Worm (Caenorhabditis elegans) whole organism, L4 larva: Measurements from ENCODE around the gene T10H10.2.

Source experiments
- D1046.2 ChIP-seq: fragments of 200-800 bp; sonication (Bioruptor generic); IDR thresholded peaks from 2 replicates; pipeline ENCODE4 v1.3.6; 2022; ENCODE audit warnings: missing genetic modification characterization, missing compliant biosample characterization
- F26F4.8 ChIP-seq: fragments of 200-800 bp; sonication (Bioruptor generic); conservative IDR thresholded peaks from 2 replicates; pipeline ENCODE4 v1.3.6; 2022; ENCODE audit warnings: missing genetic modification characterization, missing compliant biosample characterization
- R02D3.7 ChIP-seq: fragments of 150-350 bp; sonication (generic microtip); optimal IDR thresholded peaks from 3 replicates; lab custom pipeline; 2014; ENCODE audit warnings: missing biosample characterization, missing genetic modification characterization
- Y105C5A.15 ChIP-seq: fragments of 200-800 bp; sonication (Bioruptor generic); IDR thresholded peaks from 2 replicates; pipeline ENCODE4 v1.3.6; 2022; ENCODE audit warnings: missing genetic modification characterization, missing compliant biosample characterization
- Y48G9A.11 ChIP-seq: fragments of 200-800 bp; sonication (Bioruptor generic); IDR thresholded peaks from 2 replicates; pipeline ENCODE4 v1.3.6; 2022; ENCODE audit warnings: missing genetic modification reagents, missing genetic modification characterization, missing compliant biosample characterization
- ZK337.2 ChIP-seq: fragments of 200-800 bp; sonication (Bioruptor generic); IDR thresholded peaks from 2 replicates; pipeline ENCODE4 v1.3.6; 2022; ENCODE audit warnings: missing genetic modification reagents, missing genetic modification characterization, missing compliant biosample characterization
- aha-1 ChIP-seq: fragments of 150-350 bp; peaks from one replicate; lab custom pipeline; 2014; ENCODE audit warnings: missing biosample characterization, missing genetic modification characterization
- aly-2 ChIP-seq: sonication (generic microtip); optimal IDR thresholded peaks from 2 replicates; lab custom pipeline; 2018; ENCODE audit warnings: missing biosample characterization, missing genetic modification characterization
- ama-1 ChIP-seq: fragments of 150-350 bp; optimal IDR thresholded peaks from 2 replicates; lab custom pipeline; 2014; ENCODE audit warnings: inconsistent platforms, mixed read lengths
- ceh-20 ChIP-seq: fragments of 200-800 bp; sonication (Bioruptor generic); IDR thresholded peaks from 2 replicates; pipeline ENCODE4 v1.3.6; 2022; ENCODE audit warnings: missing genetic modification reagents, missing genetic modification characterization, missing compliant biosample characterization
- ceh-32 ChIP-seq: sonication (generic microtip); optimal IDR thresholded peaks from 2 replicates; lab custom pipeline; 2016; ENCODE audit warnings: mild to moderate bottlenecking, missing genetic modification characterization, missing compliant biosample characterization; ENCODE audit not compliant: poor library complexity
- ces-1 ChIP-seq: fragments of 150-350 bp; sonication (generic microtip); optimal IDR thresholded peaks from 4 replicates; lab custom pipeline; 2014; ENCODE audit warnings: missing biosample characterization, missing genetic modification reagents, missing genetic modification characterization
- ctbp-1 ChIP-seq: fragments of 200-800 bp; sonication (Bioruptor generic); IDR thresholded peaks from 2 replicates; pipeline ENCODE4 v1.3.6; 2022; ENCODE audit warnings: missing genetic modification reagents, missing genetic modification characterization, missing compliant biosample characterization
- dmd-9 ChIP-seq: fragments of 200-800 bp; sonication (Bioruptor generic); IDR thresholded peaks from 2 replicates; pipeline ENCODE4 v1.3.6; 2022; ENCODE audit warnings: missing genetic modification reagents, missing genetic modification characterization, missing compliant biosample characterization
- egl-27 ChIP-seq: sonication (generic microtip); optimal IDR thresholded peaks from 3 replicates; lab custom pipeline; 2017; ENCODE audit warnings: missing biosample characterization, missing genetic modification reagents, missing genetic modification characterization
- fkh-10 ChIP-seq: fragments of 150-350 bp; optimal IDR thresholded peaks from 2 replicates; lab custom pipeline; 2014; ENCODE audit warnings: missing biosample characterization, missing genetic modification reagents, missing genetic modification characterization
- fos-1 ChIP-seq: fragments of 150-350 bp; optimal IDR thresholded peaks from 2 replicates; lab custom pipeline; 2014; ENCODE audit warnings: missing biosample characterization, missing genetic modification characterization
- hif-1 ChIP-seq, 2 experiments: sonication (generic microtip); optimal IDR thresholded peaks; 2 replicates each; lab custom pipeline; 2016 to 2017; ENCODE audit warnings: missing compliant biosample characterization in 2 of 2, missing genetic modification characterization in 2 of 2, missing genetic modification reagents in 2 of 2, missing genotype in 2 of 2, mild to moderate bottlenecking in 1 of 2
- hlh-11 ChIP-seq: fragments of 200-800 bp; sonication (Bioruptor generic); optimal IDR thresholded peaks from 2 replicates; lab custom pipeline; 2018; ENCODE audit warnings: mild to moderate bottlenecking, missing genetic modification characterization, missing compliant biosample characterization
- hlh-30 ChIP-seq: sonication (generic microtip); optimal IDR thresholded peaks from 2 replicates; lab custom pipeline; 2017; ENCODE audit warnings: antibody characterized with exemption, mild to moderate bottlenecking, missing genetic modification characterization, missing compliant biosample characterization; ENCODE audit not compliant: insufficient read depth
- lin-1 ChIP-seq: fragments of 200-800 bp; sonication (Bioruptor generic); IDR thresholded peaks from 2 replicates; pipeline ENCODE4 v1.3.6; 2022; ENCODE audit warnings: missing genetic modification reagents, missing genetic modification characterization, missing compliant biosample characterization
- lin-15B ChIP-seq: fragments of 150-350 bp; sonication (generic microtip); optimal IDR thresholded peaks from 3 replicates; lab custom pipeline; 2014; ENCODE audit warnings: missing biosample characterization, missing genetic modification characterization
- lin-29 ChIP-seq: fragments of 200-800 bp; sonication (Bioruptor generic); IDR thresholded peaks from 2 replicates; pipeline ENCODE4 v1.3.6; 2022; ENCODE audit warnings: missing genetic modification reagents, missing genetic modification characterization, missing compliant biosample characterization
- lsy-2 ChIP-seq, 2 experiments: fragments of 150-350 bp in 1 of 2; sonication (generic microtip) in 1 of 2; optimal IDR thresholded peaks; 2 replicates each; lab custom pipeline; 2014 to 2017; ENCODE audit warnings: missing biosample characterization in 2 of 2, missing genetic modification characterization in 2 of 2
- mep-1 ChIP-seq: fragments of 150-350 bp; sonication (generic microtip); optimal IDR thresholded peaks from 3 replicates; lab custom pipeline; 2014; ENCODE audit warnings: missing biosample characterization, missing genetic modification characterization
- mes-2 ChIP-seq: sonication (generic microtip); optimal IDR thresholded peaks from 2 replicates; lab custom pipeline; 2016; ENCODE audit warnings: missing genotype, mild to moderate bottlenecking, missing genetic modification characterization, missing compliant biosample characterization; ENCODE audit not compliant: poor library complexity, severe bottlenecking
- mxl-3 ChIP-seq: fragments of 200-800 bp; sonication (Bioruptor generic); optimal IDR thresholded peaks from 2 replicates; lab custom pipeline; 2018; ENCODE audit warnings: mild to moderate bottlenecking, missing genetic modification characterization, missing compliant biosample characterization
- nhr-102 ChIP-seq: sonication (generic microtip); optimal IDR thresholded peaks from 2 replicates; lab custom pipeline; 2016; ENCODE audit warnings: mild to moderate bottlenecking, missing genetic modification characterization, moderate library complexity, missing compliant biosample characterization
- nhr-28 ChIP-seq: fragments of 150-350 bp; optimal IDR thresholded peaks from 2 replicates; lab custom pipeline; 2014; ENCODE audit warnings: missing biosample characterization, missing genetic modification characterization
- nhr-42 ChIP-seq: fragments of 200-800 bp; sonication (Bioruptor generic); IDR thresholded peaks from 2 replicates; pipeline ENCODE4 v1.3.6; 2022; ENCODE audit warnings: missing genetic modification characterization, missing compliant biosample characterization
- nhr-77 ChIP-seq: fragments of 150-350 bp; optimal IDR thresholded peaks from 2 replicates; lab custom pipeline; 2014; ENCODE audit warnings: missing biosample characterization, missing genetic modification characterization
- pha-4 ChIP-seq, 2 experiments: fragments of 150-350 bp in 1 of 2; fragments of 200-800 bp in 1 of 2; sonication (Bioruptor generic) in 1 of 2; IDR thresholded peaks in 1 of 2; optimal IDR thresholded peaks in 1 of 2; 2 replicates each; pipeline versions ENCODE4 v1.3.6 to Lab custom; 2014 to 2022; ENCODE audit warnings: missing genetic modification characterization in 2 of 2, missing genetic modification reagents in 2 of 2, missing biosample characterization in 1 of 2, missing compliant biosample characterization in 1 of 2
- php-3 ChIP-seq: fragments of 200-800 bp; sonication (Bioruptor generic); IDR thresholded peaks from 2 replicates; pipeline ENCODE4 v1.3.6; 2022; ENCODE audit warnings: missing genetic modification reagents, missing genetic modification characterization, missing compliant biosample characterization
- pqm-1 ChIP-seq: sonication (generic microtip); optimal IDR thresholded peaks from 2 replicates; lab custom pipeline; 2017; ENCODE audit warnings: missing biosample characterization, missing genetic modification characterization
- rbr-2 ChIP-seq: sonication (generic microtip); optimal IDR thresholded peaks from 2 replicates; lab custom pipeline; 2016; ENCODE audit warnings: missing genotype, missing genetic modification characterization, missing compliant biosample characterization
- sdz-12 ChIP-seq: fragments of 200-800 bp; sonication (Bioruptor generic); optimal IDR thresholded peaks from 2 replicates; lab custom pipeline; 2018; ENCODE audit warnings: mild to moderate bottlenecking, missing genetic modification characterization, missing compliant biosample characterization
- set-16 ChIP-seq: fragments of 200-800 bp; sonication (Bioruptor generic); IDR thresholded peaks from 2 replicates; pipeline ENCODE4 v1.3.6; 2022; ENCODE audit warnings: missing genetic modification reagents, missing genetic modification characterization, missing compliant biosample characterization
- spr-3 ChIP-seq: fragments of 200-800 bp; sonication (Bioruptor generic); optimal IDR thresholded peaks from 2 replicates; lab custom pipeline; 2018; ENCODE audit warnings: mild to moderate bottlenecking, missing genetic modification characterization, missing compliant biosample characterization
- unc-62 ChIP-seq, 3 experiments: fragments of 150-350 bp in 1 of 3; sonication (generic microtip); optimal IDR thresholded peaks in 2 of 3; peaks in 1 of 3; 1 replicate in 1 of 3; 2 replicates in 2 of 3; lab custom pipeline; 2014 to 2017; ENCODE audit warnings: missing biosample characterization in 3 of 3, missing genetic modification characterization in 3 of 3, missing genetic modification reagents in 3 of 3, missing genotype in 1 of 3
- zfp-2 ChIP-seq: sonication (generic microtip); optimal IDR thresholded peaks from 2 replicates; lab custom pipeline; 2016; ENCODE audit warnings: mild to moderate bottlenecking, missing genetic modification characterization, missing compliant biosample characterization
- ztf-11 ChIP-seq: fragments of 150-350 bp; optimal IDR thresholded peaks from 2 replicates; lab custom pipeline; 2014; ENCODE audit warnings: missing biosample characterization, missing genetic modification characterization

T10H10.2 gene

DNA sequence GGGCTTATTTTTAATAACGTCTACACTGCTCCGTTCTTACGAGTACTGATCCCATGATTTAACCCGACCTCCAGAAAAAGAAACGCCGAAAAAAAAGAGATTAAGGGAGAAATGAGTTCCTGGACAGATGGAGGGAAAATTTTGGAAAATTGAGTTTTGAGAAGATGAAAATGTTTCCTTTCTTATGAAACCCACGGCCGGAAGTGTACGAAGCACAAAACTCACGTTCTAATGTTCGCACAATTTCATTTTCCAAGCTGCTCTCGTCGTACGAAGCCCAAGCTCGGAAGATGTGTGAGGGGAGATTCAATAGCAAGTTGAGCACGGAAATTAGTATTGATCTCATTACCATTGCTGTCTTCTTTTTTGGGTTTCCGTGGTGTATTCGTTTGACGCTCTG is 23.1 kb upstream of the T10H10.2 start:
- TF ChIP-seq ces-1 (GFP tag; lab: Kevin White, UChicago) (peak; percentile 84), ceh-32 (tag; lab: Kevin White, UChicago) (no peak), F26F4.8 (no peak), zfp-2 (no peak), aly-2 (tag; lab: Kevin White, UChicago) (no peak), nhr-77 (tag; lab: Kevin White, UChicago) (no peak), lin-1 (GFP tag; lab: Robert Waterston, UW) (no peak), fkh-10 (GFP tag; lab: Kevin White, UChicago) (peak; percentile 29), nhr-102 (no peak), mes-2 (tag; lab: Kevin White, UChicago) (no peak)

DNA sequence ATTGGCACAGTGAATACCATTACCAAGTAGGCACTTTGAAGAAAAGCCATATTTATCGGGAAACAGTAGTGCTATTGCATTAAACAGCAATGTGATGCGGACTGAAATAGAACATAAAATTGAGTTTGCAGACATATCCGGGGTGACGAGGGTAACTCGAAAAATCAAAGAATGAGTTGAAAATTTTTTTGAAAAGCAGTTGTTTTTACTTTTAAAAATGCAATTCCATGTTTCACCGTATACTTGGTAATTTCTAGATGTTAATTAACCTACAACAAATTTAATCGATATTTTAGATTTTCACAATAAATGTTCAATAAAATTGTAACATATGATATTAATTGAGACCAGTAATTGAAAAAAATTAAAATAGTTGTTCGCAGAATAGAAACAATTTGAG is 20.3 kb upstream of the T10H10.2 start, which contains the start of gene AH9.4:
TSS of gene AH9.4 (minus strand) at position 101 of the 400 bp plus-strand sequence.
- TF ChIP-seq aha-1 (no peak), rbr-2 (tag; lab: Kevin White, UChicago) (no peak), R02D3.7 (tag; lab: Kevin White, UChicago) (no peak), aly-2 (tag; lab: Kevin White, UChicago) (no peak), egl-27 (tag; lab: Kevin White, UChicago) (no peak), mxl-3 (no peak), Y105C5A.15 (GFP tag; lab: Robert Waterston, UW) (no peak), unc-62 (GFP tag; optimal IDR thresholded peaks at IDR 0.05 in 1 of 2; lab: Kevin White, UChicago) (no peak), unc-62 (tag; optimal IDR thresholded peaks at IDR 0.05; lab: Kevin White, UChicago) (no peak), D1046.2 (GFP tag; lab: Robert Waterston, UW) (no peak), mes-2 (tag; lab: Kevin White, UChicago) (no peak), Y48G9A.11 (GFP tag; lab: Robert Waterston, UW) (no peak), nhr-42 (no peak), pha-4 (GFP tag; IDR thresholded peaks at IDR 0.05; lab: Robert Waterston, UW) (no peak), pha-4 (tag; optimal IDR thresholded peaks at IDR 0.05; lab: Kevin White, UChicago) (no peak), fos-1 (tag; lab: Kevin White, UChicago) (no peak), ctbp-1 (GFP tag; lab: Robert Waterston, UW) (no peak), zfp-2 (no peak), ceh-20 (GFP tag; lab: Robert Waterston, UW) (no peak)

DNA sequence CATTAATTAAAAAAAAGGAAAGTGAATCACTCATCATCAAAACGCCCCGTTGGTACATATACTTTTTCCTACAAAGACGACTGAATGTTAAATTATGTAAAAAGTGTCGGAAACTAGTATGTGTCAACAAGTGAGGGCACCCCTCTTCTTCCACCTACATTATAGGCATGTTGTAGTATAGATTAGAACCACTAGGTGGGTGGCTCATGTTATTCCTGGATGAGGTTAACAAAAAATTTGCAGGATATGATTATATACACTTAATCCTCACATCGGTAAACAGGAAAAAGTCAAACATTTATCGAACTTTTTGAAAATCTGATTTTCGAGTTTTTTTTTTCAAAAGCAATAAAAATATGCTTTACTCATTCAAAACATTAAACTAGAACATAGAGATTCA is 18.6 kb upstream of the T10H10.2 start:
- TF ChIP-seq ztf-11 (no peak), unc-62 (GFP tag; optimal IDR thresholded peaks at IDR 0.05 in 1 of 2; lab: Kevin White, UChicago) (peak in 1 of 2 experiments; percentile 58), unc-62 (tag; optimal IDR thresholded peaks at IDR 0.05; lab: Kevin White, UChicago) (no peak), aha-1 (peak; percentile 89)

DNA sequence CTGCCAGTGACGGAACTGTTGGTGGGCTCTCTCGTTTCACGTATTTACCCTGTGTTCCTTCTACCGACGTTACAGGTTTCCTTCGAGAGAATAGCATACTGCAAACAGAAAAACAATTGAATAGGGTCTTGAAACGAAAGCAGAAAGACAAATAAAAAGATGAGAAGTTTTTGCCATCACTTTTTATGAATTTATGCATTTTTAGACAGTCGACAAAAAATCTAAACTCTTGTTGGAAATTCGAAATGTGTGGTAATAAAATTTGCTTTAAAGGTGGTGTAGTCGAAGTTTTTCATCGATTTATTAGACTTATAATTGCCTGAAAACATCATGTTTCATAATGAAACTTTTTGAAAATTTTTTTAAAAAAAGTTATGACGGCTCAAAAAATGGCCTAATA is 7.5 kb upstream of the T10H10.2 start, which contains the start of gene sav-1:
TSS of gene sav-1 (minus strand) at position 101 of the 400 bp plus-strand sequence.
- TF ChIP-seq Y48G9A.11 (GFP tag; lab: Robert Waterston, UW) (no peak), unc-62 (GFP tag; optimal IDR thresholded peaks at IDR 0.05 in 1 of 2; lab: Kevin White, UChicago) (peak in 1 of 2 experiments; percentile 9), unc-62 (tag; optimal IDR thresholded peaks at IDR 0.05; lab: Kevin White, UChicago) (no peak)

DNA sequence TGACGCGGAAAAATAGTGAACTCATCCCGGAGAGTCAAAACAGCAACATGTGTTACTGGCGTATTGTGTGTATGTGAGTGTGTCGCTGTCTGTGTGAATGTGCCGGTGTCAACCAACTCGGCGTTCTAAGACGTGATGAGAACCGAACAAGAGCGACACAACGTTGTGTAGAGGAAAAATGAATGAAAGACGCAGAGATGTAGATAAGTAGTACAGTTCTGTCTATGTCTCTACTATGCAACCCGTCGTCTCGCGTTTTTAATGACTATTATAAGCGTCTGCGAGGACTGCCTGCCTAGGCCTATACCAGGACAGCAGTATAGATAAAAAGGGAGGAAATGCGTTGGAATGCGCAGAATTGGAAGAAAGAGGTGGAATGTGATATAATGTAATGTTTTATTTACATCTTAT is 6.6 kb upstream of the T10H10.2 start:
- TF ChIP-seq mep-1 (tag; lab: Kevin White, UChicago): peak; percentile 41
- TF ChIP-seq set-16 (GFP tag; lab: Robert Waterston, UW): no peak
- 0 out of 2 replicates have a peak, but pooled peaks have one; percentile 25 for TF ChIP-seq ZK337.2 (GFP tag; lab: Robert Waterston, UW)
- TF ChIP-seq pqm-1: peak; percentile 54
- TF ChIP-seq ama-1 (lab: Kevin White, UChicago): no peak
- TF ChIP-seq hif-1 (tag; optimal IDR thresholded peaks at IDR 0.05; lab: Kevin White, UChicago): peak in 1 of 2 experiments; percentile 53
- peak; percentile 41; the same call in 1 of the 2 replicates for TF ChIP-seq php-3
- peak; percentile 83 for TF ChIP-seq hlh-11 (tag; lab: Kevin White, UChicago)
- TF ChIP-seq lin-15B (tag; lab: Kevin White, UChicago): no peak
- no peak for TF ChIP-seq lin-29 (GFP tag; lab: Robert Waterston, UW)
- TF ChIP-seq dmd-9: 0 out of 2 replicates have a peak, but pooled peaks have one; percentile 25
- TF ChIP-seq Y48G9A.11 (GFP tag; lab: Robert Waterston, UW): no peak
- peak in 1 of 2 experiments; percentile 36 for TF ChIP-seq lsy-2 (tag; optimal IDR thresholded peaks at IDR 0.05; lab: Kevin White, UChicago)
- peak; percentile 50 for TF ChIP-seq mes-2 (tag; lab: Kevin White, UChicago)
- no peak for TF ChIP-seq nhr-102
- TF ChIP-seq nhr-28 (tag; lab: Kevin White, UChicago): peak; percentile 73
- TF ChIP-seq spr-3 (GFP tag; lab: Kevin White, UChicago): no peak
- no peak for TF ChIP-seq sdz-12
- no peak for TF ChIP-seq ztf-11
- TF ChIP-seq hlh-30 (tag; lab: Kevin White, UChicago): peak; percentile 54
